Worm (Caenorhabditis elegans) whole organism, L2 larva: ENCODE data around the gene ins-15.

Source experiments
- F13H6.1 ChIP-seq: sonication (generic microtip); optimal IDR thresholded peaks from 2 replicates; lab custom pipeline; 2016; ENCODE audit warnings: missing genetic modification characterization, missing compliant biosample characterization
- R02D3.7 ChIP-seq: fragments of 150-350 bp; optimal IDR thresholded peaks from 2 replicates; lab custom pipeline; 2014; ENCODE audit warnings: missing biosample characterization, missing genetic modification characterization
- Y55F3AM.14 ChIP-seq: fragments of 200-800 bp; sonication (Bioruptor generic); optimal IDR thresholded peaks from 2 replicates; lab custom pipeline; 2018; ENCODE audit warnings: mild to moderate bottlenecking, missing genetic modification characterization, missing compliant biosample characterization
- ZK546.5 ChIP-seq: sonication (generic microtip); optimal IDR thresholded peaks from 2 replicates; lab custom pipeline; 2017; ENCODE audit warnings: missing biosample characterization, missing genetic modification characterization
- alr-1 ChIP-seq: fragments of 150-350 bp; optimal IDR thresholded peaks from 2 replicates; lab custom pipeline; 2014; ENCODE audit warnings: missing biosample characterization, missing genetic modification characterization
- aly-2 ChIP-seq: fragments of 150-350 bp; optimal IDR thresholded peaks from 2 replicates; lab custom pipeline; 2014; ENCODE audit warnings: missing biosample characterization, missing genetic modification characterization
- blmp-1 ChIP-seq: sonication (generic microtip); optimal IDR thresholded peaks from 2 replicates; lab custom pipeline; 2017; ENCODE audit warnings: missing genetic modification characterization, mild to moderate bottlenecking, missing compliant biosample characterization, antibody characterized with exemption, moderate library complexity; ENCODE audit not compliant: insufficient read depth
- ceh-16 ChIP-seq: fragments of 150-350 bp; optimal IDR thresholded peaks from 2 replicates; lab custom pipeline; 2014; ENCODE audit warnings: missing biosample characterization, missing genetic modification characterization
- crh-2 ChIP-seq: sonication (generic microtip); optimal IDR thresholded peaks from 2 replicates; lab custom pipeline; 2017; ENCODE audit warnings: missing biosample characterization, missing genetic modification characterization
- dmd-4 ChIP-seq: sonication (generic microtip); optimal IDR thresholded peaks from 2 replicates; lab custom pipeline; 2017; ENCODE audit warnings: missing biosample characterization, missing genetic modification characterization
- egl-27 ChIP-seq: sonication (generic microtip); optimal IDR thresholded peaks from 3 replicates; lab custom pipeline; 2017; ENCODE audit warnings: missing biosample characterization, missing genetic modification reagents, missing genetic modification characterization
- elt-1 ChIP-seq: fragments of 150-350 bp; optimal IDR thresholded peaks from 2 replicates; lab custom pipeline; 2014; ENCODE audit warnings: missing biosample characterization, missing genetic modification characterization
- elt-3 ChIP-seq: sonication (generic microtip); optimal IDR thresholded peaks from 2 replicates; lab custom pipeline; 2017; ENCODE audit warnings: missing biosample characterization, missing genetic modification characterization
- fos-1 ChIP-seq: fragments of 150-350 bp; optimal IDR thresholded peaks from 2 replicates; lab custom pipeline; 2014; ENCODE audit warnings: missing biosample characterization, missing genetic modification characterization
- lin-11 ChIP-seq: fragments of 150-350 bp; sonication (generic microtip); optimal IDR thresholded peaks from 2 replicates; lab custom pipeline; 2014; ENCODE audit warnings: missing biosample characterization, missing genetic modification characterization, inconsistent platforms, mixed read lengths
- lin-13 ChIP-seq: fragments of 150-350 bp; optimal IDR thresholded peaks from 2 replicates; lab custom pipeline; 2014; ENCODE audit warnings: missing biosample characterization, missing genetic modification reagents, missing genetic modification characterization
- lsy-2 ChIP-seq, 2 experiments: fragments of 150-350 bp in 1 of 2; sonication (generic microtip) in 1 of 2; optimal IDR thresholded peaks; 2 replicates each; lab custom pipeline; 2014 to 2017; ENCODE audit warnings: missing biosample characterization in 2 of 2, missing genetic modification characterization in 2 of 2
- mdl-1 ChIP-seq, 2 experiments: fragments of 150-350 bp in 1 of 2; sonication (generic microtip) in 1 of 2; optimal IDR thresholded peaks; 2 replicates each; lab custom pipeline; 2017; ENCODE audit warnings: missing biosample characterization in 2 of 2, missing genetic modification characterization in 2 of 2
- nhr-10 ChIP-seq: sonication (generic microtip); optimal IDR thresholded peaks from 2 replicates; lab custom pipeline; 2017; ENCODE audit warnings: missing biosample characterization, missing genetic modification characterization
- nhr-11 ChIP-seq: fragments of 150-350 bp; optimal IDR thresholded peaks from 2 replicates; lab custom pipeline; 2014; ENCODE audit warnings: missing biosample characterization, missing genetic modification characterization
- nhr-129 ChIP-seq: fragments of 150-350 bp; optimal IDR thresholded peaks from 2 replicates; lab custom pipeline; 2014; ENCODE audit warnings: missing biosample characterization, missing genetic modification characterization
- nhr-21 ChIP-seq: fragments of 150-350 bp; optimal IDR thresholded peaks from 2 replicates; lab custom pipeline; 2014; ENCODE audit warnings: missing biosample characterization, missing genetic modification characterization
- nhr-23 ChIP-seq: fragments of 150-350 bp; optimal IDR thresholded peaks from 2 replicates; lab custom pipeline; 2014; ENCODE audit warnings: missing biosample characterization, missing genetic modification reagents, missing genetic modification characterization
- nhr-6 ChIP-seq: fragments of 150-350 bp; optimal IDR thresholded peaks from 2 replicates; lab custom pipeline; 2014; ENCODE audit warnings: missing biosample characterization, missing genetic modification characterization
- nhr-77 ChIP-seq: fragments of 150-350 bp; optimal IDR thresholded peaks from 2 replicates; lab custom pipeline; 2014; ENCODE audit warnings: missing biosample characterization, missing genetic modification characterization
- sem-4 ChIP-seq: fragments of 150-350 bp; optimal IDR thresholded peaks from 2 replicates; lab custom pipeline; 2014; ENCODE audit warnings: missing biosample characterization, missing genetic modification reagents, missing genetic modification characterization
- skn-1 ChIP-seq: sonication (generic microtip); optimal IDR thresholded peaks from 2 replicates; lab custom pipeline; 2017; ENCODE audit warnings: missing biosample characterization, missing genetic modification characterization
- sma-3 ChIP-seq: sonication (generic microtip); optimal IDR thresholded peaks from 2 replicates; lab custom pipeline; 2016; ENCODE audit warnings: missing genetic modification reagents, missing genetic modification characterization, missing compliant biosample characterization
- sma-9 ChIP-seq, 2 experiments: fragments of 150-350 bp in 1 of 2; sonication (generic microtip) in 1 of 2; optimal IDR thresholded peaks; 2 replicates each; lab custom pipeline; 2014 to 2016; ENCODE audit warnings: missing genetic modification characterization in 2 of 2, mild to moderate bottlenecking in 1 of 2, missing biosample characterization in 1 of 2, missing compliant biosample characterization in 1 of 2, missing genetic modification reagents in 1 of 2, moderate library complexity in 1 of 2
- snpc-4 ChIP-seq: fragments of 150-350 bp; optimal IDR thresholded peaks from 2 replicates; lab custom pipeline; 2014; ENCODE audit warnings: missing biosample characterization, missing genetic modification characterization
- unc-39 ChIP-seq: fragments of 150-350 bp; optimal IDR thresholded peaks from 2 replicates; lab custom pipeline; 2014; ENCODE audit warnings: missing biosample characterization, missing genetic modification characterization
- unc-62 ChIP-seq: fragments of 150-350 bp; optimal IDR thresholded peaks from 2 replicates; lab custom pipeline; 2014; ENCODE audit warnings: missing biosample characterization, missing genetic modification reagents, missing genetic modification characterization
- ztf-11 ChIP-seq: sonication (generic microtip); optimal IDR thresholded peaks from 2 replicates; lab custom pipeline; 2017; ENCODE audit warnings: missing biosample characterization, missing genetic modification characterization
- ztf-4 ChIP-seq: fragments of 150-350 bp; optimal IDR thresholded peaks from 2 replicates; lab custom pipeline; 2014; ENCODE audit warnings: missing biosample characterization, missing genetic modification characterization

The ins-15 gene

ce11 chrII:6713832-6714342 lies 30.7 kb downstream of the ins-15 start, which contains the start of gene dpy-2:
Gene dpy-2 (plus strand): TSS chrII:6714292.
- peak; percentile 67 for TF ChIP-seq blmp-1 (tag; lab: Kevin White, UChicago)
- no peak for TF ChIP-seq alr-1
- peak; percentile 44 for TF ChIP-seq nhr-21

ce11 chrII:6713003-6713402 lies 31.5 kb downstream of the ins-15 start:
- TF ChIP-seq crh-2 (tag; lab: Kevin White, UChicago) = no peak
- no peak for TF ChIP-seq unc-39 (tag; lab: Kevin White, UChicago)
- no peak for TF ChIP-seq sma-3 (GFP tag; lab: Kevin White, UChicago)
- TF ChIP-seq ztf-11 = no peak
- no peak for TF ChIP-seq aly-2 (tag; lab: Kevin White, UChicago)
- no peak for TF ChIP-seq nhr-10 (tag; lab: Kevin White, UChicago)
- TF ChIP-seq nhr-23 (tag; lab: Kevin White, UChicago) = no peak
- TF ChIP-seq blmp-1 (tag; lab: Kevin White, UChicago) = no peak
- no peak for TF ChIP-seq ztf-4 (tag; lab: Kevin White, UChicago)
- no peak for TF ChIP-seq R02D3.7 (tag; lab: Kevin White, UChicago)
- TF ChIP-seq ZK546.5 = no peak
- no peak for TF ChIP-seq Y55F3AM.14 (GFP tag; lab: Kevin White, UChicago)

- no peak for TF ChIP-seq ztf-4 (tag; lab: Kevin White, UChicago)
- peak; percentile 92 for TF ChIP-seq nhr-21
- peak; percentile 51 for TF ChIP-seq sma-3 (GFP tag; lab: Kevin White, UChicago)
- no peak for TF ChIP-seq ztf-11
- TF ChIP-seq lsy-2 (tag; optimal IDR thresholded peaks at IDR 0.05; lab: Kevin White, UChicago) = peak in 1 of 2 experiments; percentile 63
- TF ChIP-seq nhr-6 (tag; lab: Kevin White, UChicago) = no peak
- no peak for TF ChIP-seq F13H6.1
- peak; percentile 42 for TF ChIP-seq elt-1 (tag; lab: Kevin White, UChicago)
- no peak for TF ChIP-seq dmd-4 (tag; lab: Kevin White, UChicago)
- TF ChIP-seq nhr-77 (tag; lab: Kevin White, UChicago) = no peak
- no peak for TF ChIP-seq alr-1
- no peak for TF ChIP-seq unc-39 (tag; lab: Kevin White, UChicago)
- no peak for TF ChIP-seq nhr-129 (tag; lab: Kevin White, UChicago)
- no peak for TF ChIP-seq unc-62 (GFP tag; lab: Kevin White, UChicago)
- no peak for TF ChIP-seq crh-2 (tag; lab: Kevin White, UChicago)
- TF ChIP-seq mdl-1 (tag; optimal IDR thresholded peaks at IDR 0.05; lab: Kevin White, UChicago) = no peak
- peak; percentile 16 for TF ChIP-seq sem-4 (tag; lab: Kevin White, UChicago)
- no peak for TF ChIP-seq snpc-4 (tag; lab: Kevin White, UChicago)
- TF ChIP-seq skn-1 (tag; lab: Kevin White, UChicago) = no peak
- peak; percentile 92 for TF ChIP-seq blmp-1 (tag; lab: Kevin White, UChicago)
- TF ChIP-seq lin-13 (GFP tag; lab: Kevin White, UChicago) = no peak
- no peak for TF ChIP-seq lin-11 (tag; lab: Kevin White, UChicago)
- TF ChIP-seq sma-9 (GFP tag; optimal IDR thresholded peaks at IDR 0.05; lab: Kevin White, UChicago) = peak; percentile 84
- no peak for TF ChIP-seq sma-9 (tag; optimal IDR thresholded peaks at IDR 0.05; lab: Kevin White, UChicago)
- TF ChIP-seq fos-1 (tag; lab: Kevin White, UChicago) = peak; percentile 33
- TF ChIP-seq egl-27 (tag; lab: Kevin White, UChicago) = peak; percentile 9
- no peak for TF ChIP-seq aly-2 (tag; lab: Kevin White, UChicago)
- TF ChIP-seq nhr-23 (tag; lab: Kevin White, UChicago) = no peak
Measured at ce11 chrII:6712177-6712981, 32.2 kb downstream of the ins-15 start, which contains the start of the genes dpy-10 and T14B4.19. Gene dpy-10 (minus strand): TSS chrII:6712227. Gene T14B4.19 (minus strand): TSS chrII:6712931.

ce11 chrII:6710596-6710995 lies 34.0 kb downstream of the ins-15 start:
- TF ChIP-seq nhr-77 (tag; lab: Kevin White, UChicago) (no peak), fos-1 (tag; lab: Kevin White, UChicago) (no peak), ceh-16 (tag; lab: Kevin White, UChicago) (no peak), nhr-11 (tag; lab: Kevin White, UChicago) (no peak), unc-39 (tag; lab: Kevin White, UChicago) (no peak), egl-27 (tag; lab: Kevin White, UChicago) (no peak), aly-2 (tag; lab: Kevin White, UChicago) (no peak), dmd-4 (tag; lab: Kevin White, UChicago) (no peak), elt-3 (tag; lab: Kevin White, UChicago) (no peak)
